Fruit fly (Drosophila melanogaster): ENCODE results near the gene CG3558.
A peak's percentile ranks its signal among the peaks of the same experiment; 100 is the strongest.

The CG3558 gene

dm6 chr2L:3030350-3030749 is 37.7 kb downstream of the CG3558 start, which contains the start of gene GABPI (continued):
- TF ChIP-seq lov (optimal IDR thresholded peaks at IDR 0.05) (no peak), lov (GFP tag; IDR thresholded peaks at IDR 0.05) (no peak), tx (GFP tag; optimal IDR thresholded peaks at IDR 0.05) (no peak), grn (GFP tag; optimal IDR thresholded peaks at IDR 0.05) (peak; percentile 93), ci (GFP tag; IDR thresholded peaks at IDR 0.05) (peak; percentile 76), Aef1 (GFP tag; IDR thresholded peaks at IDR 0.05) (peak; percentile 46; the same call in 1 of the 3 replicates), stwl (tag; optimal IDR thresholded peaks at IDR 0.05) (peak; percentile 54), lilli (GFP tag; optimal IDR thresholded peaks at IDR 0.05) (peak; percentile 18), CG1603 (tag; optimal IDR thresholded peaks at IDR 0.05) (peak; percentile 29), Meics (GFP tag; optimal IDR thresholded peaks at IDR 0.05) (peak; percentile 25), zfh1 (GFP tag; IDR thresholded peaks at IDR 0.05) (0 out of 3 replicates have a peak, but pooled peaks have one; percentile 26), Dp (GFP tag; optimal IDR thresholded peaks at IDR 0.05) (peak; percentile 86), CG9609 (GFP tag; optimal IDR thresholded peaks at IDR 0.05) (no peak), cad (GFP tag; optimal IDR thresholded peaks at IDR 0.05) (peak; percentile 50), CG6254 (GFP tag; optimal IDR thresholded peaks at IDR 0.05) (peak; percentile 100), CG10267 (tag; optimal IDR thresholded peaks at IDR 0.05) (peak; percentile 22), CG1024 (GFP tag; IDR thresholded peaks at IDR 0.05) (0 out of 2 replicates have a peak, but pooled peaks have one; percentile 15), NfI (GFP tag; optimal IDR thresholded peaks at IDR 0.05) (peak; percentile 59), ranshi (GFP tag; IDR thresholded peaks at IDR 0.05) (no peak), CG13424 (tag; optimal IDR thresholded peaks at IDR 0.05) (peak; percentile 11), CG3163 (GFP tag; optimal IDR thresholded peaks at IDR 0.05) (no peak), Xrp1 (GFP tag; IDR thresholded peaks at IDR 0.05) (0 out of 2 replicates have a peak, but pooled peaks have one; percentile 13), Med (GFP tag) (peak; percentile 52), CG2116 (GFP tag; optimal IDR thresholded peaks at IDR 0.05) (peak; percentile 18), CG7745 (tag; optimal IDR thresholded peaks at IDR 0.05) (no peak), Stat92E (GFP tag; optimal IDR thresholded peaks at IDR 0.05) (peak in 1 of 3 experiments; percentile 55), Dref (GFP tag; IDR thresholded peaks at IDR 0.05) (peak; percentile 37), CG4617 (GFP tag; optimal IDR thresholded peaks at IDR 0.05; ENCODE audit: borderline replicate concordance) (peak; percentile 35), CG2875 (GFP tag; optimal IDR thresholded peaks at IDR 0.05) (no peak), seq (GFP tag; IDR thresholded peaks at IDR 0.05) (no peak), ERR (GFP tag; optimal IDR thresholded peaks at IDR 0.05) (no peak), HLH3B (GFP tag; IDR thresholded peaks at IDR 0.05) (no peak), CG1233 (GFP tag; optimal IDR thresholded peaks at IDR 0.05) (peak; percentile 15), CG34422 (GFP tag; IDR thresholded peaks at IDR 0.05) (peak; percentile 76; the same call in 2 of the 3 replicates), Rfx (GFP tag; IDR thresholded peaks at IDR 0.05) (peak; percentile 14; the same call in 1 of the 2 replicates), Bgb (GFP tag; IDR thresholded peaks at IDR 0.05; ENCODE audit: partially characterized antibody) (peak; percentile 15; the same call in 1 of the 2 replicates), CG32532 (GFP tag; IDR thresholded peaks at IDR 0.05) (peak; percentile 44; the same call in 1 of the 2 replicates)

- TF ChIP-seq CG18599 (GFP tag; optimal IDR thresholded peaks at IDR 0.05) (no peak), hkb (optimal IDR thresholded peaks at IDR 0.05) (no peak), hkb (GFP tag; IDR thresholded peaks at IDR 0.05) (no peak), psq (GFP tag; optimal IDR thresholded peaks at IDR 0.05) (no peak), CTCF (GFP tag; optimal IDR thresholded peaks at IDR 0.05) (peak; percentile 78), odd (GFP tag; optimal IDR thresholded peaks at IDR 0.05) (no peak), ttk (GFP tag; IDR thresholded peaks at IDR 0.05) (no peak)
Measured at dm6 chr2L:3034969-3035368, 42.3 kb downstream of the CG3558 start, which contains the start of gene CG17258. CG17258 (minus strand) TSS chr2L:3035348.
